Worm (Caenorhabditis elegans): ENCODE data around the gene sru-30.

- no peak for TF ChIP-seq unc-55 (GFP tag; optimal IDR thresholded peaks at IDR 0.05)
- TF ChIP-seq Y22D7AL.16 (tag; optimal IDR thresholded peaks at IDR 0.05): no peak
- no peak for TF ChIP-seq elt-2 (tag; optimal IDR thresholded peaks at IDR 0.05)
- no peak for TF ChIP-seq nhr-11 (tag; optimal IDR thresholded peaks at IDR 0.05)
- no peak for TF ChIP-seq K02D7.2 (tag; optimal IDR thresholded peaks at IDR 0.05)
Observed at ce11 chrV:9821724-9822123, 8.1 kb downstream of the sru-30 start, which contains the start of gene str-193.

Data from whole organism, late embryonic.